Fruit fly (Drosophila melanogaster) whole organism, prepupa: ENCODE measurements around the gene CG3402.

ENCODE experiments used
- CG10631 ChIP-seq: fragments of 200-800 bp; sonication (Bioruptor generic); optimal IDR thresholded peaks from 2 replicates; lab custom pipeline; 2016; ENCODE audit warnings: missing biosample characterization, missing genetic modification characterization
- CG10669 ChIP-seq: fragments of 200-800 bp; sonication (Bioruptor generic); optimal IDR thresholded peaks from 3 replicates; lab custom pipeline; 2018; ENCODE audit warnings: missing biosample characterization, mild to moderate bottlenecking, missing genetic modification characterization, moderate library complexity
- CG11294 ChIP-seq: fragments of 200-800 bp; sonication (Bioruptor generic); IDR thresholded peaks from 2 replicates; pipeline ENCODE4 v1.3.6; 2022; ENCODE audit warnings: missing biosample characterization, missing genetic modification characterization
- CG11762 ChIP-seq: fragments of 200-800 bp; sonication (Bioruptor generic); optimal IDR thresholded peaks from 3 replicates; lab custom pipeline; 2016; ENCODE audit warnings: missing biosample characterization, missing genetic modification characterization; ENCODE audit not compliant: insufficient read depth
- CG11902 ChIP-seq: fragments of 200-800 bp; sonication (Bioruptor generic); optimal IDR thresholded peaks from 3 replicates; lab custom pipeline; 2016; ENCODE audit warnings: missing biosample characterization, missing genetic modification characterization
- CG15336 ChIP-seq: fragments of 200-800 bp; sonication (Bioruptor generic); IDR thresholded peaks from 2 replicates; pipeline ENCODE4 v1.3.6; 2022; ENCODE audit warnings: missing biosample characterization, missing genetic modification characterization
- CG1621 ChIP-seq: fragments of 200-800 bp; sonication (Bioruptor generic); optimal IDR thresholded peaks from 3 replicates; lab custom pipeline; 2018; ENCODE audit warnings: missing biosample characterization, mild to moderate bottlenecking, missing genetic modification characterization
- CG16779 ChIP-seq: fragments of 200-800 bp; sonication (Bioruptor generic); optimal IDR thresholded peaks from 3 replicates; lab custom pipeline; 2017; ENCODE audit warnings: missing biosample characterization, mild to moderate bottlenecking, missing genetic modification characterization
- CG3032 ChIP-seq: fragments of 200-800 bp; optimal IDR thresholded peaks from 2 replicates; lab custom pipeline; 2019; ENCODE audit warnings: missing biosample characterization, mild to moderate bottlenecking, missing genetic modification characterization, moderate library complexity
- CG34406 ChIP-seq: fragments of 200-800 bp; sonication (Bioruptor generic); optimal IDR thresholded peaks from 3 replicates; lab custom pipeline; 2016; ENCODE audit warnings: missing biosample characterization, missing genetic modification characterization
- CG3919 ChIP-seq: fragments of 200-800 bp; sonication (Bioruptor generic); optimal IDR thresholded peaks from 3 replicates; lab custom pipeline; 2016; ENCODE audit warnings: missing biosample characterization, missing genetic modification characterization
- CG6163 ChIP-seq: fragments of 200-800 bp; sonication (Bioruptor generic); IDR thresholded peaks from 3 replicates; pipeline ENCODE4 v1.3.6; 2022; ENCODE audit warnings: missing biosample characterization, missing genetic modification characterization
- CG6276 ChIP-seq: fragments of 200-800 bp; sonication (Bioruptor generic); optimal IDR thresholded peaks from 2 replicates; lab custom pipeline; 2017; ENCODE audit warnings: missing biosample characterization, mild to moderate bottlenecking, missing genetic modification characterization
- CG6792 ChIP-seq: fragments of 200-800 bp; sonication (Bioruptor generic); optimal IDR thresholded peaks from 3 replicates; lab custom pipeline; 2016; ENCODE audit warnings: missing biosample characterization, missing genetic modification characterization
- CG6808 ChIP-seq: fragments of 200-800 bp; sonication (Bioruptor generic); optimal IDR thresholded peaks from 3 replicates; lab custom pipeline; 2017; ENCODE audit warnings: missing biosample characterization, missing genetic modification characterization, mild to moderate bottlenecking, moderate library complexity, missing genetic modification reagents
- CG6854 ChIP-seq: fragments of 200-800 bp; sonication (Bioruptor generic); optimal IDR thresholded peaks from 2 replicates; lab custom pipeline; 2017; ENCODE audit warnings: missing biosample characterization, mild to moderate bottlenecking, missing genetic modification characterization
- CG7368 ChIP-seq: fragments of 200-800 bp; sonication (Bioruptor generic); optimal IDR thresholded peaks from 3 replicates; lab custom pipeline; 2016; ENCODE audit warnings: missing biosample characterization, missing genetic modification characterization
- CG8319 ChIP-seq: fragments of 200-800 bp; sonication (Bioruptor generic); optimal IDR thresholded peaks from 3 replicates; lab custom pipeline; 2016; ENCODE audit warnings: missing biosample characterization, missing genetic modification characterization
- CG8632 ChIP-seq: fragments of 200-800 bp; sonication (Bioruptor generic); optimal IDR thresholded peaks from 3 replicates; lab custom pipeline; 2016; ENCODE audit warnings: missing biosample characterization, missing genetic modification characterization
- CG9139 ChIP-seq: fragments of 200-800 bp; sonication (Bioruptor generic); optimal IDR thresholded peaks from 3 replicates; lab custom pipeline; 2017; ENCODE audit warnings: missing biosample characterization, mild to moderate bottlenecking, missing genetic modification characterization
- Eip75B ChIP-seq: fragments of 200-800 bp; sonication (Bioruptor generic); optimal IDR thresholded peaks from 3 replicates; lab custom pipeline; 2016; ENCODE audit warnings: missing biosample characterization, missing genetic modification characterization
- Eip78C ChIP-seq: fragments of 200-800 bp; sonication (Bioruptor generic); peaks from one replicate; lab custom pipeline; 2016; ENCODE audit warnings: missing biosample characterization, missing genetic modification characterization
- Eip93F ChIP-seq: fragments of 200-800 bp; sonication (Bioruptor generic); optimal IDR thresholded peaks from 2 replicates; lab custom pipeline; 2016; ENCODE audit warnings: missing biosample characterization, mild to moderate bottlenecking, missing genetic modification characterization
- Ets21C ChIP-seq: fragments of 200-800 bp; sonication (Bioruptor generic); optimal IDR thresholded peaks from 3 replicates; lab custom pipeline; 2016; ENCODE audit warnings: missing biosample characterization, missing genetic modification characterization
- Gug ChIP-seq: fragments of 200-800 bp; sonication (Bioruptor generic); IDR thresholded peaks from 2 replicates; pipeline ENCODE4 v1.3.6; 2022; ENCODE audit warnings: missing biosample characterization, missing genetic modification characterization
- Hr38 ChIP-seq: sonication (Bioruptor generic); optimal IDR thresholded peaks from 2 replicates; lab custom pipeline; 2016; ENCODE audit warnings: missing biosample characterization, missing genetic modification characterization
- Hr39 ChIP-seq: fragments of 200-800 bp; sonication (Bioruptor generic); optimal IDR thresholded peaks from 2 replicates; lab custom pipeline; 2016; ENCODE audit warnings: missing biosample characterization, missing genetic modification characterization
- Hr4 ChIP-seq: fragments of 200-800 bp; sonication (Bioruptor generic); optimal IDR thresholded peaks from 3 replicates; lab custom pipeline; 2016; ENCODE audit warnings: missing biosample characterization, missing genetic modification characterization
- Lpt ChIP-seq: fragments of 200-800 bp; sonication (Bioruptor generic); optimal IDR thresholded peaks from 3 replicates; lab custom pipeline; 2016; ENCODE audit warnings: missing biosample characterization, missing genetic modification characterization
- Met ChIP-seq: fragments of 200-800 bp; sonication (Bioruptor generic); optimal IDR thresholded peaks from 3 replicates; lab custom pipeline; 2016; ENCODE audit warnings: missing biosample characterization, missing genetic modification characterization
- OdsH ChIP-seq: fragments of 200-800 bp; sonication (Bioruptor generic); optimal IDR thresholded peaks from 3 replicates; lab custom pipeline; 2016; ENCODE audit warnings: missing biosample characterization, missing genetic modification characterization
- Smox ChIP-seq: fragments of 200-800 bp; sonication (Bioruptor generic); optimal IDR thresholded peaks from 3 replicates; lab custom pipeline; 2016; ENCODE audit warnings: missing biosample characterization, missing genetic modification characterization
- Sox102F ChIP-seq: fragments of 200-800 bp; sonication (Bioruptor generic); optimal IDR thresholded peaks from 2 replicates; lab custom pipeline; 2016; ENCODE audit warnings: missing biosample characterization, mild to moderate bottlenecking, missing genetic modification characterization
- Sox15 ChIP-seq: fragments of 200-800 bp; sonication (Bioruptor generic); optimal IDR thresholded peaks from 3 replicates; lab custom pipeline; 2016; ENCODE audit warnings: missing biosample characterization, missing genetic modification characterization
- cyc ChIP-seq: fragments of 200-800 bp; sonication (Bioruptor generic); optimal IDR thresholded peaks from 3 replicates; lab custom pipeline; 2016; ENCODE audit warnings: missing biosample characterization, missing genetic modification characterization
- dsx ChIP-seq: fragments of 200-800 bp; optimal IDR thresholded peaks from 3 replicates; lab custom pipeline; 2019; ENCODE audit warnings: missing biosample characterization, mild to moderate bottlenecking, missing genetic modification characterization, moderate library complexity; ENCODE audit not compliant: poor library complexity, severe bottlenecking
- eg ChIP-seq: fragments of 200-800 bp; sonication (Bioruptor generic); IDR thresholded peaks from 3 replicates; pipeline ENCODE4 v1.3.6; 2022; ENCODE audit warnings: missing biosample characterization, missing genetic modification characterization
- esn ChIP-seq: fragments of 200-800 bp; sonication (Bioruptor generic); optimal IDR thresholded peaks from 2 replicates; lab custom pipeline; 2016; ENCODE audit warnings: missing biosample characterization, mild to moderate bottlenecking, missing genetic modification characterization, moderate library complexity
- fd59A ChIP-seq: fragments of 200-800 bp; sonication (Bioruptor generic); optimal IDR thresholded peaks from 2 replicates; lab custom pipeline; 2017; ENCODE audit warnings: missing biosample characterization, mild to moderate bottlenecking, missing genetic modification characterization, missing genetic modification reagents
- fkh ChIP-seq: fragments of 200-800 bp; sonication (Bioruptor generic); optimal IDR thresholded peaks from 3 replicates; lab custom pipeline; 2017; ENCODE audit warnings: missing biosample characterization, mild to moderate bottlenecking, missing genetic modification characterization, moderate library complexity
- lz ChIP-seq: fragments of 200-800 bp; sonication (Bioruptor generic); optimal IDR thresholded peaks from 3 replicates; lab custom pipeline; 2016; ENCODE audit warnings: missing biosample characterization, missing genetic modification characterization
- pdm3 ChIP-seq: fragments of 200-800 bp; sonication (Bioruptor generic); optimal IDR thresholded peaks from 3 replicates; lab custom pipeline; 2016; ENCODE audit warnings: missing biosample characterization, missing genetic modification characterization
- salr ChIP-seq, 2 experiments: fragments of 200-800 bp; sonication (Bioruptor generic); optimal IDR thresholded peaks; 3 replicates each; lab custom pipeline; 2016 to 2018; ENCODE audit warnings: missing biosample characterization in 2 of 2, missing genetic modification characterization in 2 of 2, mild to moderate bottlenecking in 1 of 2
- spab ChIP-seq: fragments of 200-800 bp; sonication (Bioruptor generic); optimal IDR thresholded peaks from 2 replicates; lab custom pipeline; 2017; ENCODE audit warnings: missing biosample characterization, mild to moderate bottlenecking, missing genetic modification characterization, missing genetic modification reagents
- ss ChIP-seq, 2 experiments: fragments of 200-800 bp; sonication (Bioruptor generic); optimal IDR thresholded peaks; 2 replicates in 1 of 2; 3 replicates in 1 of 2; lab custom pipeline; 2017 to 2018; ENCODE audit warnings: mild to moderate bottlenecking in 2 of 2, missing biosample characterization in 2 of 2, missing genetic modification characterization in 2 of 2, moderate library complexity in 1 of 2
- svp ChIP-seq: fragments of 200-800 bp; sonication (Bioruptor generic); peaks from one replicate; lab custom pipeline; 2016; ENCODE audit warnings: missing biosample characterization, missing genetic modification characterization
- topi ChIP-seq: fragments of 200-800 bp; sonication (Bioruptor generic); optimal IDR thresholded peaks from 3 replicates; lab custom pipeline; 2016; ENCODE audit warnings: missing biosample characterization, missing genetic modification characterization
- vri ChIP-seq: fragments of 200-800 bp; sonication (Bioruptor generic); optimal IDR thresholded peaks from 3 replicates; lab custom pipeline; 2016; ENCODE audit warnings: missing biosample characterization, mild to moderate bottlenecking, missing genetic modification characterization

The CG3402 gene

DNA sequence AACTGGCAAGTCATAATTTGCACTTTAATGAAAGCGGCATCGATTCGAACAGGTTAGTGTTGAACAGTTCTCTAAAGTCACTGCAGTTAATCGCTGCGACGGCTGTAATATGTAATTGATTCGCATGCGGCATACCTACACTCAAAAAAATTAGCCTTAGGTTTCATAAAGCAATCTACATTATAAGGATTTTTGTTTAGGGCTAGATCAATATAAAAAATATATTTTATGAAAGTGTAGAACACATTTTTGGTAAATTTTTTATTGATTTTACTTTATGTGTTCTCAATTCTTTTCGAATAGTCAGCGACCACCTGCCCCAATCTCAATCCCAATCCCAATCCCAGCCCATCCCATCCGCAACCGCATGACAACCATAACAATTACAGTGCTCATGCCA, 5.6 kb upstream of the CG3402 start (continued):
- TF ChIP-seq fkh (GFP tag; lab: Kevin White, UChicago) (no peak), Smox (GFP tag; lab: Kevin White, UChicago) (no peak), CG3919 (GFP tag; lab: Kevin White, UChicago) (peak; percentile 24), CG10669 (GFP tag; lab: Kevin White, UChicago) (no peak), CG6276 (no peak), esn (GFP tag; lab: Kevin White, UChicago) (no peak), Sox15 (GFP tag; lab: Kevin White, UChicago) (no peak), Lpt (GFP tag; lab: Kevin White, UChicago) (no peak), Sox102F (GFP tag; lab: Kevin White, UChicago) (no peak), CG10631 (GFP tag; lab: Kevin White, UChicago) (peak; percentile 14), vri (GFP tag; lab: Kevin White, UChicago) (no peak), spab (GFP tag; lab: Kevin White, UChicago) (peak; percentile 3), CG7368 (GFP tag; lab: Kevin White, UChicago) (no peak), Eip93F (GFP tag; lab: Kevin White, UChicago) (no peak), CG6163 (peak; percentile 41; the same call in 1 of the 3 replicates), CG1621 (tag; lab: Kevin White, UChicago) (no peak), CG8632 (GFP tag; lab: Kevin White, UChicago) (no peak), CG15336 (peak; percentile 59), dsx (GFP tag; lab: Kevin White, UChicago) (peak; percentile 0), CG11294 (peak; percentile 46; the same call in 1 of the 2 replicates), CG11762 (GFP tag; lab: Kevin White, UChicago) (no peak), Hr39 (GFP tag; lab: Kevin White, UChicago) (no peak), CG8319 (GFP tag; lab: Kevin White, UChicago) (no peak), Hr4 (GFP tag; lab: Kevin White, UChicago) (peak; percentile 18), CG34406 (no peak), lz (GFP tag; lab: Kevin White, UChicago) (no peak), CG6792 (no peak), Eip78C (peak; percentile 74), salr (GFP tag; optimal IDR thresholded peaks at IDR 0.05; lab: Kevin White, UChicago) (no peak), topi (GFP tag; lab: Kevin White, UChicago) (peak; percentile 3)
- TF ChIP-seq, all 60 proteins: peak for 20

DNA sequence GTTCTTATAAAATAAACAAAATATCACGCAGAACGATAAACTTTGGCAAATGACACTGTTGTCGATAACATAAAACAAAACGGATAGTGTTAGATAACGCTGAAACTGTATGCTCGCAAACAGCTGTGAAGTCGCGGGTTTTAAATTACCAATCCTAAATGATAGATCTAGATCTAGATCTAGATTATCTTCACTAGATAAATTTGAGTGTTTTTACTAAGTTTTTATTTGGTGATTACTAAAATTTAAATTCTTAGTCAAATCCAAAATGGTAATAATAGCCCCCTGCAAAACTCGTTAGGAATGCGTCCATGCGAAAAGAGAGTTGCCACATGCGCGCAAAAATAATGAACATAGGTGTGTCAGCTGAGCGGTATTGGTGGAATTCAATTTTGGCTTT, 1.3 kb upstream of the CG3402 start, which contains the start of the genes MED30 and Rev1:
MED30 (minus strand) TSS at position 71 of the 400 bp plus-strand sequence.
Rev1 (plus strand) TSS at position 345 of the 400 bp plus-strand sequence.
- TF ChIP-seq Met (GFP tag; lab: Kevin White, UChicago) (peak; percentile 96), CG10631 (GFP tag; lab: Kevin White, UChicago) (peak; percentile 97), CG11902 (GFP tag; lab: Kevin White, UChicago) (peak; percentile 90), eg (GFP tag; lab: Robert Waterston, UW) (peak; percentile 92), Gug (GFP tag; lab: Robert Waterston, UW) (peak; percentile 80), Smox (GFP tag; lab: Kevin White, UChicago) (peak; percentile 94), lz (GFP tag; lab: Kevin White, UChicago) (peak; percentile 97), CG34406 (peak; percentile 93), CG6276 (peak; percentile 70), Hr4 (GFP tag; lab: Kevin White, UChicago) (peak; percentile 96), CG6808 (GFP tag; lab: Kevin White, UChicago) (peak; percentile 69), svp (GFP tag; lab: Kevin White, UChicago) (peak; percentile 97), ss (GFP tag; optimal IDR thresholded peaks at IDR 0.05; lab: Kevin White, UChicago) (peak; percentile 38 to 80), Eip78C (peak; percentile 97), Hr39 (GFP tag; lab: Kevin White, UChicago) (peak; percentile 97), spab (GFP tag; lab: Kevin White, UChicago) (peak; percentile 67), CG11762 (GFP tag; lab: Kevin White, UChicago) (peak; percentile 92), dsx (GFP tag; lab: Kevin White, UChicago) (peak; percentile 81), Eip75B (GFP tag; lab: Kevin White, UChicago) (peak; percentile 94), OdsH (peak; percentile 96), pdm3 (GFP tag; lab: Kevin White, UChicago) (peak; percentile 97), Hr38 (GFP tag; lab: Kevin White, UChicago) (peak; percentile 92), CG6163 (peak; percentile 92), Ets21C (peak; percentile 95), CG1621 (tag; lab: Kevin White, UChicago) (peak; percentile 77), cyc (GFP tag; lab: Kevin White, UChicago) (peak; percentile 97), Eip93F (GFP tag; lab: Kevin White, UChicago) (peak; percentile 72), topi (GFP tag; lab: Kevin White, UChicago) (peak; percentile 92), salr (GFP tag; optimal IDR thresholded peaks at IDR 0.05; lab: Kevin White, UChicago) (peak; percentile 81 to 85), CG9139 (GFP tag; lab: Kevin White, UChicago) (peak; percentile 46), fd59A (GFP tag; lab: Kevin White, UChicago) (peak; percentile 71), CG6854 (GFP tag; lab: Kevin White, UChicago) (peak; percentile 72), CG16779 (tag; lab: Kevin White, UChicago) (peak; percentile 63), CG3032 (tag; lab: Kevin White, UChicago) (peak; percentile 89)
